Fruit fly (Drosophila melanogaster) whole organism, adult: ENCODE results near the gene CG5758.
A peak's percentile ranks its signal among the peaks of the same experiment; 100 is the strongest.

Experiments
- CG1620 ChIP-seq: fragments of 200-800 bp; sonication (Bioruptor generic); optimal IDR thresholded peaks from 2 replicates; lab custom pipeline; 2016; ENCODE audit warnings: missing biosample characterization, missing genetic modification characterization
- CG33017 ChIP-seq: fragments of 200-800 bp; sonication (Bioruptor generic); optimal IDR thresholded peaks from 2 replicates; lab custom pipeline; 2018; ENCODE audit warnings: missing biosample characterization, mild to moderate bottlenecking, missing genetic modification characterization, moderate library complexity
- CG7101 ChIP-seq: fragments of 200-800 bp; sonication (Bioruptor generic); optimal IDR thresholded peaks from 2 replicates; lab custom pipeline; 2018; ENCODE audit warnings: missing biosample characterization, mild to moderate bottlenecking, missing genetic modification characterization, moderate library complexity
- Clk ChIP-seq: fragments of 200-800 bp; sonication (Bioruptor generic); optimal IDR thresholded peaks from 2 replicates; lab custom pipeline; 2017; ENCODE audit warnings: missing biosample characterization, missing genetic modification characterization
- bab1 ChIP-seq: fragments of 200-800 bp; sonication (Bioruptor generic); optimal IDR thresholded peaks from 3 replicates; lab custom pipeline; 2019; ENCODE audit warnings: missing biosample characterization, mild to moderate bottlenecking, missing genetic modification characterization, moderate library complexity
- kay ChIP-seq: fragments of 200-800 bp; sonication (Bioruptor generic); peaks from one replicate; lab custom pipeline; 2016; ENCODE audit warnings: missing biosample characterization, missing genetic modification characterization, borderline replicate concordance
- pad ChIP-seq: fragments of 200-800 bp; sonication (Bioruptor generic); optimal IDR thresholded peaks from 3 replicates; lab custom pipeline; 2017; ENCODE audit warnings: missing biosample characterization, missing genetic modification characterization, mild to moderate bottlenecking, moderate library complexity, missing genetic modification reagents

DNA sequence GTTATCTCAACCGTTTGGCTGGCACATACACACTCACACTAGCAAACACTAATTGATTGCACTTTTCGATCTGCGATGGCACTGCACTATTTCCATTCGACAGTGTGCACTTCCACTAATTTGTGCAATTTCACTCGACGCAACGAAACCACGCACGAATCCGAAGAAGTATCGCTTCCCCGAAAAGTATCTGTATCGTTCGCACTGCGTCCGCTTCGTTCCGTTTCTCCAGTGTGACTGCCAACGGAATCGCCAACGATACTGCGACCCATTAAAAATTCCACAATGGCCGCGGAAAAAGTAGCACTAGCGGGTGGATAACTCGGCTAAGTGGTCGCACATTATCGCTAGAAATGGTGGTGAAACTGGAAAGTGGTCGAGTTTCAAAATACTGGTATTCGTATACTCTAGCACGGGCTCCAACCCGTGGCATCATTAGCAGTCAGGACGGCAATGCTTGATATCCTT is 32.4 kb downstream of the CG5758 start, which contains the start of gene Socs36E:
- TF ChIP-seq kay (GFP tag; lab: Kevin White, UChicago): no peak
- peak; percentile 8 for TF ChIP-seq CG33017 (tag; lab: Kevin White, UChicago)
- TF ChIP-seq CG7101 (tag; lab: Kevin White, UChicago): no peak
- TF ChIP-seq Clk (GFP tag; lab: Kevin White, UChicago): no peak
- TF ChIP-seq CG1620 (GFP tag; lab: Kevin White, UChicago): peak; percentile 34
- TF ChIP-seq pad: no peak
- peak; percentile 41 for TF ChIP-seq bab1
